Worm (Caenorhabditis elegans): ENCODE results near the gene rmd-2.

- no peak for TF ChIP-seq efl-3 (GFP tag; optimal IDR thresholded peaks at IDR 0.05)
- no peak for TF ChIP-seq nhr-84 (tag; optimal IDR thresholded peaks at IDR 0.05)
- no peak for TF ChIP-seq jun-1 (tag; optimal IDR thresholded peaks at IDR 0.05)
- TF ChIP-seq nhr-19 (GFP tag; conservative IDR thresholded peaks at IDR 0.05): no peak
- no peak for TF ChIP-seq nhr-90 (tag; optimal IDR thresholded peaks at IDR 0.05; ENCODE audit: poor library complexity)
Measured at ce11 chrV:9964152-9964785, 21.8 kb downstream of the rmd-2 start.
